Worm (Caenorhabditis elegans): ENCODE measurements around the gene F11D5.1.

DNA sequence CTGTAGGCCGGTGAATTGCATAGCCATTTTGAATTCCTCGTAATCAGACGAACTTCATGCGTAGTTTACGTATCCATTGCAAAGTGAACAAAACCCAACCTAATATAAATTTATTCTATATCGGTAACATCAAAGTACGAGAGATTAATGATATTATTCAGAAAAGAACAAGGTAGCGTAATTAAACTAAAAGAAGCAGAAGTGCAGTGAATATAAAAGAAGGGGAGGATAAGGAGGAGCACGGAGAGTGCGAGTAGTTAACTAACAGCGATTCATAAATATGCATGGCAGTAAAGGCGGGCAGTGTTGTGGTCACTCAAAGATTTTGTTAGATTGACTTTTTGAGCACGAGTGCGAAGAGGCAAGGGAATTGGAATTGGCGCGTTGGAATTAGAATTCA, 41.7 kb downstream of the F11D5.1 start, which contains the start of gene clc-3:
- no peak for TF ChIP-seq unc-62 (GFP tag; optimal IDR thresholded peaks at IDR 0.05)
- no peak for TF ChIP-seq nhr-25 (tag; optimal IDR thresholded peaks at IDR 0.05)
- no peak for TF ChIP-seq ama-1 (optimal IDR thresholded peaks at IDR 0.05)
- TF ChIP-seq unc-39 (tag; optimal IDR thresholded peaks at IDR 0.05): no peak
- TF ChIP-seq nhr-237 (tag; optimal IDR thresholded peaks at IDR 0.05): no peak

Data from whole organism, L3 larva.